Fruit fly (Drosophila melanogaster) whole organism, embryonic: ENCODE measurements around the gene Gart.
A peak's percentile ranks its signal among the peaks of the same experiment; 100 is the strongest.

Source experiments
- Antp ChIP-seq: fragments of 200-800 bp; sonication (Bioruptor generic); optimal IDR thresholded peaks from 3 replicates; lab custom pipeline; 2016; ENCODE audit warnings: missing biosample characterization, missing genetic modification characterization
- Blimp-1 ChIP-seq: fragments of 200-800 bp; sonication (Bioruptor generic); optimal IDR thresholded peaks from 3 replicates; lab custom pipeline; 2018; ENCODE audit warnings: missing biosample characterization, missing genetic modification characterization, mild to moderate bottlenecking, moderate library complexity, missing genetic modification reagents
- CG11695 ChIP-seq: fragments of 200-800 bp; sonication (Bioruptor generic); IDR thresholded peaks from 3 replicates; pipeline ENCODE4 v1.3.6; 2022; ENCODE audit warnings: missing biosample characterization, missing genetic modification characterization
- CG11723 ChIP-seq: fragments of 200-800 bp; sonication (Bioruptor generic); optimal IDR thresholded peaks from 2 replicates; lab custom pipeline; 2017; ENCODE audit warnings: missing biosample characterization, mild to moderate bottlenecking, missing genetic modification characterization
- CG12744 ChIP-seq: fragments of 200-800 bp; sonication (Bioruptor generic); optimal IDR thresholded peaks from 2 replicates; lab custom pipeline; 2016; ENCODE audit warnings: missing biosample characterization, missing genetic modification characterization
- CG14014 ChIP-seq: fragments of 200-800 bp; sonication (Bioruptor generic); IDR thresholded peaks from 2 replicates; pipeline ENCODE4 v1.3.6; 2022; ENCODE audit warnings: missing biosample characterization, missing genetic modification characterization
- CG14441 ChIP-seq: fragments of 200-800 bp; sonication (Bioruptor generic); IDR thresholded peaks from 2 replicates; pipeline ENCODE4 v1.3.6; 2022; ENCODE audit warnings: missing biosample characterization, missing genetic modification characterization
- CG15601 ChIP-seq: fragments of 200-800 bp; sonication (Bioruptor generic); optimal IDR thresholded peaks from 3 replicates; lab custom pipeline; 2019; ENCODE audit warnings: missing biosample characterization, mild to moderate bottlenecking, missing genetic modification characterization, moderate library complexity
- CG16779 ChIP-seq: fragments of 200-800 bp; sonication (Bioruptor generic); IDR thresholded peaks from 2 replicates; pipeline ENCODE4 v1.3.6; 2022; ENCODE audit warnings: missing biosample characterization, missing genetic modification characterization
- CG2199 ChIP-seq: fragments of 200-800 bp; sonication (Bioruptor generic); IDR thresholded peaks from 3 replicates; pipeline ENCODE4 v1.3.6; 2022; ENCODE audit warnings: missing biosample characterization, missing genetic modification characterization
- CG30431 ChIP-seq: fragments of 200-800 bp; sonication (Bioruptor generic); optimal IDR thresholded peaks from 2 replicates; lab custom pipeline; 2017; ENCODE audit warnings: missing biosample characterization, missing genetic modification characterization
- CG32532 ChIP-seq: fragments of 200-800 bp; sonication (Bioruptor generic); IDR thresholded peaks from 2 replicates; pipeline ENCODE4 v1.3.6; 2022; ENCODE audit warnings: missing biosample characterization, missing genetic modification characterization
- CG32772 ChIP-seq: fragments of 200-800 bp; sonication (Bioruptor generic); IDR thresholded peaks from 2 replicates; pipeline ENCODE4 v1.3.6; 2022; ENCODE audit warnings: missing biosample characterization, missing genetic modification characterization
- CG4360 ChIP-seq: fragments of 200-800 bp; sonication (Bioruptor generic); IDR thresholded peaks from 2 replicates; pipeline ENCODE4 v1.3.6; 2022; ENCODE audit warnings: missing biosample characterization, missing genetic modification characterization
- CG43689 ChIP-seq: fragments of 200-800 bp; sonication (Bioruptor generic); IDR thresholded peaks from 2 replicates; pipeline ENCODE4 v1.3.6; 2022; ENCODE audit warnings: missing biosample characterization, missing genetic modification characterization
- CG7357 ChIP-seq: fragments of 200-800 bp; sonication (Bioruptor generic); IDR thresholded peaks from 3 replicates; pipeline ENCODE4 v1.3.6; 2022; ENCODE audit warnings: missing biosample characterization, missing genetic modification characterization
- CTCF ChIP-seq: fragments of 200-800 bp; sonication (Bioruptor generic); optimal IDR thresholded peaks from 2 replicates; lab custom pipeline; 2017; ENCODE audit warnings: missing biosample characterization, mild to moderate bottlenecking, missing genetic modification characterization, moderate library complexity
- Drgx ChIP-seq: fragments of 200-800 bp; sonication (Bioruptor generic); IDR thresholded peaks from 2 replicates; pipeline ENCODE4 v1.3.6; 2022; ENCODE audit warnings: missing biosample characterization, missing genetic modification characterization
- E2f2 ChIP-seq: fragments of 200-800 bp; sonication (Bioruptor generic); IDR thresholded peaks from 2 replicates; pipeline ENCODE4 v1.3.6; 2022; ENCODE audit warnings: missing biosample characterization, missing genetic modification characterization
- Hsf ChIP-seq: fragments of 200-800 bp; sonication (Bioruptor generic); optimal IDR thresholded peaks from 3 replicates; lab custom pipeline; 2016; ENCODE audit warnings: missing biosample characterization, missing genetic modification characterization
- Meics ChIP-seq: fragments of 200-800 bp; sonication (Bioruptor generic); optimal IDR thresholded peaks from 2 replicates; lab custom pipeline; 2017; ENCODE audit warnings: missing biosample characterization, mild to moderate bottlenecking, missing genetic modification characterization
- Sry-δ ChIP-seq: fragments of 200-800 bp; sonication (Bioruptor generic); optimal IDR thresholded peaks from 2 replicates; lab custom pipeline; 2016; ENCODE audit warnings: missing biosample characterization, missing genetic modification characterization
- Usf ChIP-seq: fragments of 200-800 bp; sonication (Bioruptor generic); optimal IDR thresholded peaks from 2 replicates; lab custom pipeline; 2017; ENCODE audit warnings: missing genotype, missing biosample characterization, missing genetic modification characterization
- bigmax ChIP-seq: fragments of 200-800 bp; sonication (Bioruptor generic); optimal IDR thresholded peaks from 2 replicates; lab custom pipeline; 2018; ENCODE audit warnings: missing biosample characterization, mild to moderate bottlenecking, missing genetic modification characterization
- cg ChIP-seq: fragments of 200-800 bp; sonication (Bioruptor generic); optimal IDR thresholded peaks from 3 replicates; lab custom pipeline; 2019; ENCODE audit warnings: missing biosample characterization, mild to moderate bottlenecking, missing genetic modification characterization, moderate library complexity
- chif ChIP-seq, 2 experiments: fragments of 200-800 bp; sonication (Bioruptor generic); optimal IDR thresholded peaks; 3 replicates each; lab custom pipeline; 2016; ENCODE audit warnings: missing biosample characterization in 2 of 2, missing genetic modification characterization in 2 of 2
- chinmo ChIP-seq: fragments of 200-800 bp; sonication (Bioruptor generic); IDR thresholded peaks from 4 replicates; pipeline ENCODE4 v1.3.6; 2022; ENCODE audit warnings: missing biosample characterization, missing genetic modification characterization; ENCODE audit not compliant: partially characterized antibody
- ci ChIP-seq: fragments of 200-800 bp; sonication (Bioruptor generic); IDR thresholded peaks from 3 replicates; pipeline ENCODE4 v1.3.6; 2022; ENCODE audit warnings: missing biosample characterization, missing genetic modification characterization
- esg ChIP-seq: fragments of 200-800 bp; sonication (Bioruptor generic); conservative IDR thresholded peaks from 2 replicates; pipeline ENCODE4 v1.3.6; 2022; ENCODE audit warnings: missing biosample characterization, missing genetic modification characterization
- kni ChIP-seq: fragments of 200-800 bp; sonication (Bioruptor generic); optimal IDR thresholded peaks from 3 replicates; lab custom pipeline; 2017; ENCODE audit warnings: mild to moderate bottlenecking, missing biosample characterization, missing genetic modification reagents, missing genetic modification characterization
- onecut ChIP-seq: fragments of 200-800 bp; sonication (Bioruptor generic); IDR thresholded peaks from 2 replicates; pipeline ENCODE4 v1.3.6; 2022; ENCODE audit warnings: missing biosample characterization, missing genetic modification characterization
- pnt ChIP-seq: fragments of 200-800 bp; sonication (Bioruptor generic); optimal IDR thresholded peaks from 3 replicates; lab custom pipeline; 2016; ENCODE audit warnings: missing biosample characterization, missing genetic modification characterization
- pros ChIP-seq: fragments of 200-800 bp; sonication (Bioruptor generic); optimal IDR thresholded peaks from 3 replicates; lab custom pipeline; 2019; ENCODE audit warnings: missing biosample characterization, mild to moderate bottlenecking, missing genetic modification characterization, moderate library complexity
- ro ChIP-seq: fragments of 200-800 bp; sonication (Bioruptor generic); IDR thresholded peaks from 2 replicates; pipeline ENCODE4 v1.3.6; 2022; ENCODE audit warnings: missing biosample characterization, missing genetic modification characterization
- salm ChIP-seq: fragments of 200-800 bp; sonication (Bioruptor generic); optimal IDR thresholded peaks from 2 replicates; lab custom pipeline; 2018; ENCODE audit warnings: missing biosample characterization, mild to moderate bottlenecking, missing genetic modification characterization
- scrt ChIP-seq: fragments of 200-800 bp; sonication (Bioruptor generic); optimal IDR thresholded peaks from 2 replicates; lab custom pipeline; 2018; ENCODE audit warnings: missing biosample characterization, mild to moderate bottlenecking, missing genetic modification characterization, moderate library complexity
- sd ChIP-seq: fragments of 200-800 bp; sonication (Bioruptor generic); optimal IDR thresholded peaks from 3 replicates; lab custom pipeline; 2018; ENCODE audit warnings: missing biosample characterization, mild to moderate bottlenecking, missing genetic modification characterization, moderate library complexity
- sens ChIP-seq: fragments of 200-800 bp; sonication (Bioruptor generic); peaks from one replicate; lab custom pipeline; 2016; ENCODE audit warnings: missing biosample characterization, missing genetic modification characterization
- sisA ChIP-seq: fragments of 200-800 bp; sonication (Bioruptor generic); IDR thresholded peaks from 2 replicates; pipeline ENCODE4 v1.3.6; 2022; ENCODE audit warnings: missing biosample characterization, missing genetic modification characterization
- slou ChIP-seq: fragments of 200-800 bp; sonication (Bioruptor generic); optimal IDR thresholded peaks from 3 replicates; lab custom pipeline; 2016; ENCODE audit warnings: missing biosample characterization, missing genetic modification characterization
- sqz ChIP-seq: fragments of 200-800 bp; sonication (Bioruptor generic); optimal IDR thresholded peaks from 3 replicates; lab custom pipeline; 2018; ENCODE audit warnings: missing biosample characterization, mild to moderate bottlenecking, missing genetic modification characterization
- twi ChIP-seq: fragments of 200-800 bp; optimal IDR thresholded peaks from 2 replicates; lab custom pipeline; 2019; ENCODE audit warnings: missing biosample characterization, mild to moderate bottlenecking, missing genetic modification characterization, moderate library complexity
- vvl ChIP-seq: fragments of 200-800 bp; sonication (Bioruptor generic); IDR thresholded peaks from 2 replicates; pipeline ENCODE4 v1.3.6; 2022; ENCODE audit warnings: missing biosample characterization, missing genetic modification characterization
- zfh1 ChIP-seq: fragments of 200-800 bp; sonication (Bioruptor generic); IDR thresholded peaks from 3 replicates; pipeline ENCODE4 v1.3.6; 2022; ENCODE audit warnings: missing biosample characterization, missing genetic modification characterization

Gart gene

DNA sequence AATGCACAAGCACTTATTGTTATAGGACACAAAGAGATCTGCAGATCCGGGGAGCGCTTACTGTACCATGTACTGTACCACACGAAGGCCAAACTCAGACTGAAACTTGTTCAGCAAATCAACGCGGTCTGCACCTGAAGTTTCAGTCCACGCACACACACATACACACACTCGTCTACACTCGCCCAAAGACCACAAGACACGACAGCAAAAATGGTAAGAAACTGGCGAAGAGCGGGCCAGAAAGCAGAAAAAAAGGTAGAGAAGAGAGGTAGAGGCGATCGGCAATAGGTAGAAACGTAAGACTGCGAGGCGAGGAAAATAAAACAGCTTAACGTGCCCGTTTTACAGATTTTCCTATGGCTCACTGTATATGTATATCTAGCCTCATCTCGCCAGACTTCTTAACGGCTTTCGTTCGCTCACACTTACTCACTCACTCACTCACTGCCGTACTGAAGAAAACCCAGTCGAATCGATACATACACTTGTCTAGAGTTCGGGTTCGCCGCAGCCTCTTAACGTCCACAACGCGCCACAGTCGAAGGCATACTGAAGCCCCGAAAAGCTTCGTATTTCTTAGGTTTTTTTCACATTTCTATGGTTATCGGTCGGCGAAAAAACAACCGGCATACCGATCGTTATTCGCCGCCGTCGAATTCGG is 13.8 kb downstream of the Gart start, which contains the start of gene uif (continued):
- TF ChIP-seq Usf (no peak), pros (GFP tag; lab: Kevin White, UChicago) (peak; percentile 95), E2f2 (GFP tag; lab: Robert Waterston, UW) (no peak), esg (GFP tag; lab: Robert Waterston, UW) (no peak), CG14014 (no peak), vvl (GFP tag; lab: Robert Waterston, UW) (0 out of 2 replicates have a peak, but pooled peaks have one; percentile 37), sisA (GFP tag; lab: Robert Waterston, UW) (no peak), CG11723 (GFP tag; lab: Kevin White, UChicago) (no peak), Meics (GFP tag; lab: Kevin White, UChicago) (no peak), chif (GFP tag; optimal IDR thresholded peaks at IDR 0.05; lab: Kevin White, UChicago) (no peak), CG11695 (no peak), CG15601 (tag; lab: Kevin White, UChicago) (no peak), Hsf (GFP tag; lab: Kevin White, UChicago) (no peak), Sry-δ (no peak), CG14441 (no peak), onecut (GFP tag; lab: Robert Waterston, UW) (peak; percentile 45; the same call in 1 of the 2 replicates), CG12744 (GFP tag; lab: Kevin White, UChicago) (no peak), CG16779 (no peak)
- TF ChIP-seq, all 482 proteins: peak for 39

DNA sequence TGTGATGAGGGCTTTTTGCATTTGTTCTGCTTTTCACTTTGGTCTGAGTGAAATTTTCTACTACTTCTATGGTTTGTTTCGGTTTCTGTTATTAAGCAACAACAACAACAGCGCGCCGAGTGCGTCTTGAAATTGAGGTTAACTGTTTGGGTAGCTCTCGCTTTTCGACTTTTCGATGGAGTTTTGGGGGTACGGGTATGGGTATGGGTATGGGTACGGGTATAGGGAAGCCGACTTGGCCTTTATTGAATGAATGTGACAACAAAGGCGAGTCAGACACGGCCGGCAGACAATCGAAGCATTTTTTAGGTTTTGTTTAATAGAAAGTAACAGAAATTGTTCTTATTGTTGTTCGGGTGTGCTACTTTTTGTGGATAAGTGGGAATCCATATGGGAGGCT is 16.1 kb downstream of the Gart start:
- TF ChIP-seq sens (GFP tag; lab: Kevin White, UChicago) (peak; percentile 44), ci (GFP tag; lab: Robert Waterston, UW) (0 out of 3 replicates have a peak, but pooled peaks have one; percentile 22), pros (GFP tag; lab: Kevin White, UChicago) (peak; percentile 25), CG30431 (GFP tag; lab: Kevin White, UChicago) (no peak), CG2199 (GFP tag; lab: Robert Waterston, UW) (0 out of 3 replicates have a peak, but pooled peaks have one; percentile 80), chinmo (GFP tag; lab: Robert Waterston, UW) (0 out of 4 replicates have a peak, but pooled peaks have one; percentile 37), Blimp-1 (GFP tag; lab: Kevin White, UChicago) (peak; percentile 86), CTCF (GFP tag; lab: Kevin White, UChicago) (no peak), ro (no peak), bigmax (GFP tag; lab: Kevin White, UChicago) (peak; percentile 31), CG4360 (GFP tag; lab: Robert Waterston, UW) (peak; percentile 74)

DNA sequence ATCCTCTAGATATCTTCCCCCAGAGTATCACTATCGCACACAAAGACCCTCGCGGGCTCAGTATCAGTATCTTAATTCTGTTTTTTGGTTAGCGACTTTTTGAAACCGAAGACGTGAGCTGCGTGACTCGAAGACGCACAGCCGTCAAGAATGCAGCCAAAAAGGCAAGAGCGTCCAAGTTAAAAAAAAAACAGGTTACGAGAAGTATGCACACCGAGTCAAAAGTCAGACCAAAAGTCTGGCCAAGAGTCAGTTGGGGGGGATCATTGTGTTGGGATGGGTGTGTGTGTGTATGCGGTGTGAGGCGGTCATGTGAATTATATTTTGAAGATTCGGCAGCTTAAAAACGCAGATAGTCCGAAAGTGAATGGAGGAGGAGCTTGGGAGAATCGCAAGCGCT is 18.2 kb downstream of the Gart start:
- TF ChIP-seq pnt (no peak), Blimp-1 (GFP tag; lab: Kevin White, UChicago) (peak; percentile 1), CG32532 (GFP tag; lab: Robert Waterston, UW) (no peak), CG43689 (GFP tag; lab: Robert Waterston, UW) (no peak), CG32772 (GFP tag; lab: Robert Waterston, UW) (no peak), CG7357 (GFP tag; lab: Robert Waterston, UW) (no peak), zfh1 (GFP tag; lab: Robert Waterston, UW) (0 out of 3 replicates have a peak, but pooled peaks have one; percentile 3), kni (GFP tag; lab: Kevin White, UChicago) (peak; percentile 16), cg (GFP tag; lab: Kevin White, UChicago) (peak; percentile 3), twi (tag; lab: Kevin White, UChicago) (no peak), salm (tag; lab: Kevin White, UChicago) (no peak), Antp (GFP tag; lab: Kevin White, UChicago) (no peak), Drgx (GFP tag; lab: Robert Waterston, UW) (no peak), scrt (no peak), slou (GFP tag; lab: Kevin White, UChicago) (no peak), pros (GFP tag; lab: Kevin White, UChicago) (peak; percentile 84), chinmo (GFP tag; lab: Robert Waterston, UW) (0 out of 4 replicates have a peak, but pooled peaks have one; percentile 53), sd (tag; lab: Kevin White, UChicago) (peak; percentile 28), sqz (GFP tag; lab: Kevin White, UChicago) (peak; percentile 67)
